Worm (Caenorhabditis elegans) whole organism, late embryonic: ENCODE results near the gene C17B7.3.

Experiments
- C08G9.2 ChIP-seq: sonication (generic microtip); optimal IDR thresholded peaks from 2 replicates; lab custom pipeline; 2016; ENCODE audit warnings: mild to moderate bottlenecking, missing genetic modification characterization, moderate library complexity, missing compliant biosample characterization
- F13H6.1 ChIP-seq: sonication (generic microtip); optimal IDR thresholded peaks from 2 replicates; lab custom pipeline; 2016; ENCODE audit warnings: missing genetic modification characterization, missing compliant biosample characterization
- Y22D7AL.16 ChIP-seq: sonication (generic microtip); optimal IDR thresholded peaks from 2 replicates; lab custom pipeline; 2016; ENCODE audit warnings: missing genetic modification characterization, missing compliant biosample characterization
- ahr-1 ChIP-seq: sonication (generic microtip); optimal IDR thresholded peaks from 2 replicates; lab custom pipeline; 2016; ENCODE audit warnings: missing genetic modification characterization, missing compliant biosample characterization
- ama-1 ChIP-seq: fragments of 150-350 bp; optimal IDR thresholded peaks from 2 replicates; lab custom pipeline; 2014
- ceh-18 ChIP-seq: sonication (generic microtip); optimal IDR thresholded peaks from 2 replicates; lab custom pipeline; 2016; ENCODE audit warnings: missing genetic modification characterization, missing compliant biosample characterization
- ceh-19 ChIP-seq: fragments of 200-800 bp; sonication (Bioruptor generic); optimal IDR thresholded peaks from 2 replicates; lab custom pipeline; 2018; ENCODE audit warnings: mild to moderate bottlenecking, missing genetic modification characterization, missing compliant biosample characterization
- ceh-2 ChIP-seq: sonication (generic microtip); optimal IDR thresholded peaks from 2 replicates; lab custom pipeline; 2016; ENCODE audit warnings: missing genotype, missing genetic modification characterization, missing compliant biosample characterization
- ceh-24 ChIP-seq: sonication (generic microtip); optimal IDR thresholded peaks from 2 replicates; lab custom pipeline; 2016; ENCODE audit warnings: mild to moderate bottlenecking, missing genetic modification characterization, missing compliant biosample characterization
- ceh-30 ChIP-seq: fragments of 150-350 bp; optimal IDR thresholded peaks from 2 replicates; lab custom pipeline; 2014; ENCODE audit warnings: missing biosample characterization, missing genetic modification characterization
- ceh-45 ChIP-seq: fragments of 200-800 bp; sonication (Bioruptor generic); IDR thresholded peaks from 2 replicates; pipeline ENCODE4 v1.3.6; 2022; ENCODE audit warnings: missing genetic modification reagents, missing genetic modification characterization, missing compliant biosample characterization
- ceh-48 ChIP-seq: sonication (generic microtip); optimal IDR thresholded peaks from 2 replicates; lab custom pipeline; 2016; ENCODE audit warnings: missing genetic modification characterization, inconsistent platforms, missing compliant biosample characterization
- ceh-6 ChIP-seq: fragments of 200-800 bp; sonication (Bioruptor generic); optimal IDR thresholded peaks from 2 replicates; lab custom pipeline; 2018; ENCODE audit warnings: mild to moderate bottlenecking, missing genetic modification characterization, missing compliant biosample characterization
- dmd-4 ChIP-seq: sonication (generic microtip); optimal IDR thresholded peaks from 2 replicates; lab custom pipeline; 2016; ENCODE audit warnings: borderline replicate concordance, missing genetic modification characterization, missing compliant biosample characterization
- ets-4 ChIP-seq: sonication (generic microtip); optimal IDR thresholded peaks from 2 replicates; lab custom pipeline; 2016; ENCODE audit warnings: missing genetic modification characterization, missing compliant biosample characterization
- eyg-1 ChIP-seq: sonication (generic microtip); optimal IDR thresholded peaks from 2 replicates; lab custom pipeline; 2016; ENCODE audit warnings: missing genotype, missing genetic modification characterization, missing compliant biosample characterization
- fkh-10 ChIP-seq: fragments of 150-350 bp; optimal IDR thresholded peaks from 2 replicates; lab custom pipeline; 2014; ENCODE audit warnings: missing biosample characterization, missing genetic modification reagents, missing genetic modification characterization
- hlh-13 ChIP-seq: fragments of 200-800 bp; sonication (Bioruptor generic); optimal IDR thresholded peaks from 2 replicates; lab custom pipeline; 2018; ENCODE audit warnings: mild to moderate bottlenecking, missing genetic modification characterization, missing compliant biosample characterization
- hlh-30 ChIP-seq: sonication (generic microtip); optimal IDR thresholded peaks from 2 replicates; lab custom pipeline; 2017; ENCODE audit warnings: antibody characterized with exemption, missing genetic modification characterization, missing compliant biosample characterization; ENCODE audit not compliant: insufficient read depth
- hlh-6 ChIP-seq: sonication (generic microtip); optimal IDR thresholded peaks from 2 replicates; lab custom pipeline; 2016; ENCODE audit warnings: missing genotype, missing genetic modification characterization, missing compliant biosample characterization
- hlh-8 ChIP-seq: sonication (generic microtip); optimal IDR thresholded peaks from 2 replicates; lab custom pipeline; 2016; ENCODE audit warnings: missing genotype, missing genetic modification characterization, missing compliant biosample characterization
- lim-6 ChIP-seq: sonication (generic microtip); optimal IDR thresholded peaks from 2 replicates; lab custom pipeline; 2016; ENCODE audit warnings: missing genetic modification characterization, missing compliant biosample characterization
- nhr-11 ChIP-seq: fragments of 150-350 bp; optimal IDR thresholded peaks from 2 replicates; lab custom pipeline; 2014; ENCODE audit warnings: missing biosample characterization, missing genetic modification characterization
- nhr-232 ChIP-seq: sonication (generic microtip); optimal IDR thresholded peaks from 2 replicates; lab custom pipeline; 2016; ENCODE audit warnings: missing genetic modification characterization, missing compliant biosample characterization
- pag-3 ChIP-seq: sonication (generic microtip); optimal IDR thresholded peaks from 2 replicates; lab custom pipeline; 2016; ENCODE audit warnings: missing compliant biosample characterization, missing genetic modification characterization, borderline replicate concordance
- pat-9 ChIP-seq: fragments of 200-800 bp; sonication (Bioruptor generic); optimal IDR thresholded peaks from 2 replicates; lab custom pipeline; 2018; ENCODE audit warnings: mild to moderate bottlenecking, missing genetic modification characterization, moderate library complexity, missing compliant biosample characterization
- pha-4 ChIP-seq: fragments of 150-350 bp; optimal IDR thresholded peaks from 2 replicates; lab custom pipeline; 2018; ENCODE audit warnings: missing biosample characterization, missing genetic modification reagents, missing genetic modification characterization
- pqm-1 ChIP-seq: sonication (generic microtip); optimal IDR thresholded peaks from 2 replicates; lab custom pipeline; 2016; ENCODE audit warnings: missing genetic modification characterization, missing compliant biosample characterization
- pros-1 ChIP-seq: fragments of 150-350 bp; optimal IDR thresholded peaks from 2 replicates; lab custom pipeline; 2014; ENCODE audit warnings: missing biosample characterization, missing genetic modification reagents, missing genetic modification characterization
- ref-2 ChIP-seq: sonication (generic microtip); optimal IDR thresholded peaks from 2 replicates; lab custom pipeline; 2016; ENCODE audit warnings: missing genetic modification characterization, missing compliant biosample characterization
- rnt-1 ChIP-seq: sonication (generic microtip); optimal IDR thresholded peaks from 2 replicates; lab custom pipeline; 2016; ENCODE audit warnings: missing genetic modification characterization, missing compliant biosample characterization
- sox-2 ChIP-seq: fragments of 200-800 bp; sonication (Bioruptor generic); IDR thresholded peaks from 2 replicates; pipeline ENCODE4 v1.3.6; 2022; ENCODE audit warnings: missing genetic modification reagents, missing genetic modification characterization, missing compliant biosample characterization
- sox-4 ChIP-seq: sonication (generic microtip); optimal IDR thresholded peaks from 2 replicates; lab custom pipeline; 2017; ENCODE audit warnings: mild to moderate bottlenecking, missing genetic modification characterization, inconsistent platforms, missing compliant biosample characterization
- tbx-2 ChIP-seq: sonication (generic microtip); optimal IDR thresholded peaks from 2 replicates; lab custom pipeline; 2016; ENCODE audit warnings: missing genetic modification characterization, missing compliant biosample characterization
- tbx-7 ChIP-seq: sonication (generic microtip); optimal IDR thresholded peaks from 2 replicates; lab custom pipeline; 2016; ENCODE audit warnings: missing genotype, missing genetic modification characterization, missing compliant biosample characterization
- ttx-3 ChIP-seq: sonication (generic microtip); optimal IDR thresholded peaks from 2 replicates; lab custom pipeline; 2016; ENCODE audit warnings: missing genetic modification reagents, missing genetic modification characterization, missing compliant biosample characterization
- unc-3 ChIP-seq, 2 experiments: fragments of 200-800 bp in 1 of 2; sonication (Bioruptor generic) in 1 of 2; sonication (generic microtip) in 1 of 2; conservative IDR thresholded peaks in 1 of 2; optimal IDR thresholded peaks in 1 of 2; 2 replicates each; pipeline versions ENCODE4 v1.3.6 to Lab custom; 2016 to 2022; ENCODE audit warnings: missing compliant biosample characterization in 2 of 2, missing genetic modification characterization in 2 of 2, missing genetic modification reagents in 1 of 2
- unc-42 ChIP-seq: sonication (generic microtip); optimal IDR thresholded peaks from 2 replicates; lab custom pipeline; 2016; ENCODE audit warnings: missing genotype, missing genetic modification characterization, missing compliant biosample characterization
- unc-55 ChIP-seq: sonication (generic microtip); optimal IDR thresholded peaks from 2 replicates; lab custom pipeline; 2017; ENCODE audit warnings: missing biosample characterization, missing genetic modification reagents, missing genetic modification characterization
- unc-86 ChIP-seq: sonication (generic microtip); optimal IDR thresholded peaks from 2 replicates; lab custom pipeline; 2016; ENCODE audit warnings: missing genetic modification characterization, missing compliant biosample characterization

C17B7.3 gene

DNA sequence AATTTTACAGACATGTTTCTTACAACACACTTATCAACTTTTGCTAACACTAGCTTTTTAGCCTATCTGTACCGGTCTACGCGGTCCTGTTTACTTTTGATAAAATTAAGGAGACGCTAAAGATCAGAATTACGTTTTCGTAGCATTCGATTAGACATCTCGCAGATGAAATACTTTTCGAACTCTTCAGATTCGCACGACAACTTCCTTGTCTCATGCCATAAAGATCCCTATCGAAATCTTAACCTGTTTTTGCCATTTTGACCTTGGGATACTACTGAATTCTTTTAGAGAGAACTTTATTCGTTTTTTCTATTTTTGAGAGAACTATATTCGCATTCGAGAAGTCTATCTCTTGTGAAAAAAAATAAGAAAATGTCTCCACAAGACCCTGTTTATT, 9.3 kb upstream of the C17B7.3 start, which contains the start of gene C17B7.5:
Gene C17B7.5 (plus strand): TSS at position 301 of the 400 bp plus-strand sequence.
- no peak for TF ChIP-seq dmd-4 (tag; lab: Kevin White, UChicago)
- TF ChIP-seq ceh-30 (tag; lab: Kevin White, UChicago) = no peak
- no peak for TF ChIP-seq ahr-1 (tag; lab: Kevin White, UChicago)
- TF ChIP-seq hlh-6 (tag; lab: Kevin White, UChicago) = no peak
- TF ChIP-seq ceh-18 (tag; lab: Kevin White, UChicago) = no peak
- no peak for TF ChIP-seq hlh-30 (tag; lab: Kevin White, UChicago)
- no peak for TF ChIP-seq unc-86 (tag; lab: Kevin White, UChicago)

DNA sequence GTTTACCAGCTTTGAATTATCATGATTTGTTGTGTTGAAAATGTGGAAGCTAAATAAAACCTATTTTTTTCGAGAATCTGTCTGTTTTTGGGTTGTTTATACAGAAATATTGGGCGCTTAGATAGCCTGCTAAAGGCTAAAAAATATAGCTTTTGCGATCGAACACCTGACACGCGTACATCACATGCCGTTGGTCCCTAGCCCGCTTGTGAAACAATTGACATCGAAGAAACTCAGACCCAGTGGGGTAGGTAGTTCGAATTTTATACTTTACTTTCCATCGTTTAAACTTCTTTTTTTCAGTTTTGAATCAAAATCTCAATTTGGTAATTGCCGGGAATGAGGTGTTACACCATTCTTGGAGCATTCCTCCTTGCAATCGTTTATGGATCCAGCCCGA, 3.6 kb upstream of the C17B7.3 start, which contains the start of gene C17B7.4:
Gene C17B7.4 (plus strand): TSS at position 301 of the 400 bp plus-strand sequence.
- TF ChIP-seq ttx-3 (tag; lab: Kevin White, UChicago) (no peak), hlh-13 (GFP tag; lab: Kevin White, UChicago) (no peak), eyg-1 (tag; lab: Kevin White, UChicago) (no peak), sox-2 (GFP tag; lab: Robert Waterston, UW) (no peak), C08G9.2 (tag; lab: Kevin White, UChicago) (no peak), ama-1 (lab: Kevin White, UChicago) (no peak), nhr-232 (tag; lab: Kevin White, UChicago) (no peak), ceh-24 (no peak), F13H6.1 (tag; lab: Kevin White, UChicago) (no peak), ceh-6 (GFP tag; lab: Kevin White, UChicago) (no peak), fkh-10 (GFP tag; lab: Kevin White, UChicago) (no peak), tbx-2 (no peak), ets-4 (tag; lab: Kevin White, UChicago) (no peak), hlh-8 (no peak), pros-1 (no peak), ref-2 (tag; lab: Kevin White, UChicago) (no peak), Y22D7AL.16 (tag; lab: Kevin White, UChicago) (no peak), pha-4 (tag; lab: Kevin White, UChicago) (no peak), dmd-4 (tag; lab: Kevin White, UChicago) (no peak), nhr-11 (tag; lab: Kevin White, UChicago) (no peak)

DNA sequence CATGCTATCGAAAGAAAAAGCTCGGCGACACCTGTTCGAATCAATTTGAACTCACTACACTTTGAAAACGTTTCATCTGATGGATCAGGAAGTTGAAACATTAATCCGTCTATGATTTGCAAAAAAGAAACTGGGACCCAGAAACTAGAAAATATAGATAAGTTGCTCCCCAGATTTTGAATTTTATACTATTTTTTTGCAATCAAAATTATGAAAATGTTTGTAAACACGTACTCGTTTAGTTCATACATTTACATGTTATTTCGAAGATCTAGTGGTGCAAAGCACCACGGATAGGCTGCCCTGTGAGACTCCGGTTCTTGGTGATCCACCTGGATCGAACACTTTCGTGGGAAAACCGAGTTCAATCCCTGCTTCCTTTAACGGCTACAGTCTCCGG, 698 bp upstream of the C17B7.3 start, which contains the start of gene C17B7.10:
Gene C17B7.10 (minus strand): TSS at position 101 of the 400 bp plus-strand sequence.
- TF ChIP-seq hlh-13 (GFP tag; lab: Kevin White, UChicago) = no peak

DNA sequence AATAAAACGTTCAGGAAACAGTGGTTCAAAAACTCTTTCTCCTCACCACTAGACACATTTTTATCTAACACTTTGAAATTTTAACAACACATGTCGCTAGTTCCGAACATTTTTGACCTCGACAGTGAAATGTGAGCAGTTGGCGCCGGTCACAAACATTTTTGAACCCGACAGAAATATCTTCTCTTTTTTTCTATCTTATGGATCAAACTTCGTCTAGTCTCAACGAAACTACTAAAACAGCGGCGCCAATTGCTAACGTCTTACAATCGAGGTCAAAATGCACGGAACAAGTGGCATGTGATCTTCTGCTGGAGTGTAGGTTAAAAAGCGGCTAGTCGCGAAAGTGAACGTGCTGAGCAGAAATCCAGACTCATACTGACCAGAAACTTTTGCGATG, 1.4 kb downstream of the C17B7.3 start:
- TF ChIP-seq ceh-45 (GFP tag; lab: Robert Waterston, UW) (no peak), tbx-2 (no peak), ceh-2 (tag; lab: Kevin White, UChicago) (no peak), lim-6 (tag; lab: Kevin White, UChicago) (no peak), ceh-48 (tag; lab: Kevin White, UChicago) (no peak), unc-42 (tag; lab: Kevin White, UChicago) (no peak), sox-4 (tag; lab: Kevin White, UChicago) (no peak), ceh-19 (GFP tag; lab: Kevin White, UChicago) (no peak), unc-55 (GFP tag; lab: Kevin White, UChicago) (no peak), pqm-1 (no peak), pag-3 (tag; lab: Kevin White, UChicago) (no peak), unc-3 (GFP tag; conservative IDR thresholded peaks at IDR 0.05; lab: Robert Waterston, UW) (no peak), unc-3 (tag; optimal IDR thresholded peaks at IDR 0.05; lab: Kevin White, UChicago) (no peak), tbx-7 (tag; lab: Kevin White, UChicago) (no peak), pat-9 (no peak), ama-1 (lab: Kevin White, UChicago) (no peak), rnt-1 (tag; lab: Kevin White, UChicago) (no peak), ahr-1 (tag; lab: Kevin White, UChicago) (no peak)
- TF ChIP-seq, all 69 proteins: peak for 0
